Worm (Caenorhabditis elegans) whole organism, young adult: ENCODE results near the gene F28G4.4.

Experiments
- F49E8.2 ChIP-seq: sonication (generic microtip); optimal IDR thresholded peaks from 3 replicates; lab custom pipeline; 2017; ENCODE audit warnings: missing genetic modification characterization, mild to moderate bottlenecking, missing compliant biosample characterization, antibody characterized with exemption, moderate library complexity; ENCODE audit not compliant: insufficient read depth
- attf-3 ChIP-seq: fragments of 200-800 bp; sonication (Bioruptor generic); conservative IDR thresholded peaks from 2 replicates; pipeline ENCODE4 v1.3.6; 2022; ENCODE audit warnings: missing genetic modification reagents, missing genetic modification characterization, missing compliant biosample characterization
- dpl-1 ChIP-seq: fragments of 150-350 bp; optimal IDR thresholded peaks from 2 replicates; lab custom pipeline; 2014; ENCODE audit warnings: missing biosample characterization, missing genetic modification reagents, missing genetic modification characterization
- efl-1 ChIP-seq: fragments of 150-350 bp; optimal IDR thresholded peaks from 2 replicates; lab custom pipeline; 2014; ENCODE audit warnings: missing biosample characterization, missing genetic modification reagents, missing genetic modification characterization
- him-1 ChIP-seq: sonication (generic microtip); optimal IDR thresholded peaks from 2 replicates; lab custom pipeline; 2016; ENCODE audit warnings: missing genotype, missing genetic modification reagents, missing genetic modification characterization, missing compliant biosample characterization
- lsy-27 ChIP-seq: sonication (generic microtip); optimal IDR thresholded peaks from 2 replicates; lab custom pipeline; 2017; ENCODE audit warnings: missing genetic modification characterization, mild to moderate bottlenecking, missing compliant biosample characterization, antibody characterized with exemption, missing genotype, borderline replicate concordance; ENCODE audit not compliant: insufficient read depth
- rpc-1 ChIP-seq, 2 experiments: fragments of 150-350 bp in 1 of 2; sonication (generic microtip) in 1 of 2; optimal IDR thresholded peaks; 2 replicates each; lab custom pipeline; 2014 to 2018; ENCODE audit warnings: missing biosample characterization in 1 of 2, missing genetic modification characterization in 1 of 2, missing genetic modification reagents in 1 of 2, missing genotype in 1 of 2
- snpc-3.4 ChIP-seq: sonication (generic microtip); optimal IDR thresholded peaks from 2 replicates; lab custom pipeline; 2017; ENCODE audit warnings: missing genetic modification characterization, mild to moderate bottlenecking, missing compliant biosample characterization, antibody characterized with exemption, moderate library complexity, missing genotype, missing genetic modification reagents
- snpc-4 ChIP-seq, 5 experiments: fragments of 150-350 bp in 1 of 5; sonication (generic microtip) in 4 of 5; optimal IDR thresholded peaks; 2 replicates each; lab custom pipeline; 2014 to 2018; ENCODE audit warnings: missing genetic modification characterization in 5 of 5, missing biosample characterization in 3 of 5, antibody characterized with exemption in 2 of 5, mild to moderate bottlenecking in 2 of 5, missing compliant biosample characterization in 2 of 5, missing genotype in 2 of 5, moderate library complexity in 2 of 5, missing genetic modification reagents in 1 of 5
- unc-62 ChIP-seq: fragments of 150-350 bp; optimal IDR thresholded peaks from 2 replicates; lab custom pipeline; 2014; ENCODE audit warnings: missing biosample characterization, missing genetic modification reagents, missing genetic modification characterization
- zfh-2 ChIP-seq: fragments of 200-800 bp; sonication (Bioruptor generic); conservative IDR thresholded peaks from 2 replicates; pipeline ENCODE4 v1.3.6; 2022; ENCODE audit warnings: missing genetic modification reagents, missing genetic modification characterization, missing compliant biosample characterization

DNA sequence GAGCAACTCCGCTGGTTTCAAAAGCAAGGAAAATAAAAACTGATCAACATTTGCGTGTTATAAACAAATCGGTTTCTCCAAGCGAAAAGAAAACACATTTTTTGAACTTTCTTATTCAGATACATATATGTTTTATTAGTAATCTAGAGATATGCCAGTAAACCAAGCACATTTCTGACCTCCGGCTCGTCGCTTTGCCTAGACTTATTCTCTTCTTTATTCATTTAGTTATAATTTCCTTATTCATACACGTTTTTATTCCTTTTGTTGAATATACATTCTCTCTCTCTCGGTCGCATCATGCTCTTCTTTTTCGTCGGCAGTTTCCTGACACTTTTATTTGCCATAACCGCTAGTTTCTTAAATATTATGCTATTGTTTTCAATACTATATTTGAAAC, 13.0 kb upstream of the F28G4.4 start, which contains the start of gene srbc-84:
- TF ChIP-seq dpl-1 (no peak), him-1 (tag; lab: Kevin White, UChicago) (no peak), unc-62 (GFP tag; lab: Kevin White, UChicago) (no peak), efl-1 (GFP tag; lab: Kevin White, UChicago) (no peak), snpc-3.4 (tag; lab: Kevin White, UChicago) (no peak), snpc-4 (GFP tag; optimal IDR thresholded peaks at IDR 0.05; lab: Kevin White, UChicago) (no peak), snpc-4 (tag; optimal IDR thresholded peaks at IDR 0.05; lab: Kevin White, UChicago) (no peak), lsy-27 (tag; lab: Kevin White, UChicago) (no peak), F49E8.2 (tag; lab: Kevin White, UChicago) (no peak), zfh-2 (GFP tag; lab: Robert Waterston, UW) (no peak), rpc-1 (optimal IDR thresholded peaks at IDR 0.05; lab: Kevin White, UChicago) (no peak), rpc-1 (tag; optimal IDR thresholded peaks at IDR 0.05; lab: Kevin White, UChicago) (no peak), attf-3 (no peak)
